Worm (Caenorhabditis elegans): Measurements from ENCODE around the gene nspg-5.

DNA sequence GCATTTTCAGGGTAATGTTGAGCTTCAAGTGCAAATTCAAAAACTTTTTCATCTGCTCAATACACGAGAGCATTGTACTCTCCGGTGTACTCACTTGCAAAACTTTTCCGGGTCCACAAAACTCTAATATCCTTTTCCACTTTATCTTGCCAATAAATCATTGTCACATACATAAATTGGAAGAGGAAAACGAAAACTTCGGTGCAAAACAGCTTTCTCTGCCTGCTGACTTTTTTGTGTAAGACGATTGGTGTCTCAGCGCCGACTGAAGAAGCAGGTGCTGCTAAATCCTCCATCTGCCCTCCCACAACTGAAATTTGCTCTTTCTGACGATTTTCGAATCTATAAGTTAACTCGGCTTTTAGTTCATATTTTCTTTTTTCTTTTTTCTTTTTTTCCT, 6.4 kb upstream of the nspg-5 start:
- TF ChIP-seq mab-5 (tag; optimal IDR thresholded peaks at IDR 0.05), result peak; percentile 77
- TF ChIP-seq zag-1 (tag; optimal IDR thresholded peaks at IDR 0.05), result no peak
- TF ChIP-seq C34F6.9 (tag; optimal IDR thresholded peaks at IDR 0.05), result no peak
- no peak for TF ChIP-seq sma-3 (GFP tag; optimal IDR thresholded peaks at IDR 0.05)
- no peak for TF ChIP-seq gmeb-1 (tag; optimal IDR thresholded peaks at IDR 0.05)
- no peak for TF ChIP-seq nhr-11 (tag; optimal IDR thresholded peaks at IDR 0.05)
- no peak for TF ChIP-seq nhr-10 (tag; optimal IDR thresholded peaks at IDR 0.05)
- no peak for TF ChIP-seq nhr-237 (tag; optimal IDR thresholded peaks at IDR 0.05)
